Fruit fly (Drosophila melanogaster) whole organism, embryonic: ENCODE results near the gene eIF3i.
A peak's percentile ranks its signal among the peaks of the same experiment; 100 is the strongest.

Experiments
- Ada2b ChIP-seq: fragments of 200-800 bp; sonication (Bioruptor generic); IDR thresholded peaks from 2 replicates; pipeline ENCODE4 v1.3.6; 2022; ENCODE audit warnings: missing biosample characterization, missing genetic modification characterization
- Atf3 ChIP-seq: fragments of 200-800 bp; sonication (Bioruptor generic); optimal IDR thresholded peaks from 3 replicates; lab custom pipeline; 2016; ENCODE audit warnings: missing biosample characterization, missing genetic modification characterization
- CG10431 ChIP-seq: fragments of 200-800 bp; sonication (Bioruptor generic); optimal IDR thresholded peaks from 3 replicates; lab custom pipeline; 2018; ENCODE audit warnings: missing biosample characterization, mild to moderate bottlenecking, missing genetic modification characterization
- CG13894 ChIP-seq: fragments of 200-800 bp; sonication (Bioruptor generic); optimal IDR thresholded peaks from 3 replicates; lab custom pipeline; 2018; ENCODE audit warnings: missing biosample characterization, mild to moderate bottlenecking, missing genetic modification characterization, moderate library complexity
- CG15073 ChIP-seq: fragments of 200-800 bp; sonication (Bioruptor generic); optimal IDR thresholded peaks from 2 replicates; lab custom pipeline; 2016; ENCODE audit warnings: missing biosample characterization, missing genetic modification characterization
- CG17385 ChIP-seq: fragments of 200-800 bp; sonication (Bioruptor generic); optimal IDR thresholded peaks from 3 replicates; lab custom pipeline; 2018; ENCODE audit warnings: missing biosample characterization, mild to moderate bottlenecking, missing genetic modification characterization
- CG17568 ChIP-seq: fragments of 200-800 bp; sonication (Bioruptor generic); optimal IDR thresholded peaks from 2 replicates; lab custom pipeline; 2018; ENCODE audit warnings: missing biosample characterization, mild to moderate bottlenecking, missing genetic modification characterization, moderate library complexity
- CG17829 ChIP-seq: fragments of 200-800 bp; optimal IDR thresholded peaks from 2 replicates; lab custom pipeline; 2019; ENCODE audit warnings: missing biosample characterization, mild to moderate bottlenecking, missing genetic modification characterization, moderate library complexity
- CG2116 ChIP-seq: fragments of 200-800 bp; sonication (Bioruptor generic); optimal IDR thresholded peaks from 3 replicates; lab custom pipeline; 2018; ENCODE audit warnings: missing biosample characterization, mild to moderate bottlenecking, missing genetic modification characterization
- CG2678 ChIP-seq: fragments of 200-800 bp; sonication (Bioruptor generic); optimal IDR thresholded peaks from 3 replicates; lab custom pipeline; 2019; ENCODE audit warnings: missing biosample characterization, mild to moderate bottlenecking, missing genetic modification characterization, moderate library complexity
- CG30020 ChIP-seq: fragments of 200-800 bp; optimal IDR thresholded peaks from 2 replicates; lab custom pipeline; 2019; ENCODE audit warnings: missing biosample characterization, mild to moderate bottlenecking, missing genetic modification characterization, moderate library complexity
- CG3726 ChIP-seq: fragments of 200-800 bp; sonication (Bioruptor generic); IDR thresholded peaks from 3 replicates; pipeline ENCODE4, ENCODE4 v1.3.6; 2022; ENCODE audit warnings: missing biosample characterization, missing genetic modification characterization
- CG8089 ChIP-seq: fragments of 200-800 bp; sonication (Bioruptor generic); optimal IDR thresholded peaks from 3 replicates; lab custom pipeline; 2016; ENCODE audit warnings: missing biosample characterization, missing genetic modification characterization
- CG9797 ChIP-seq: fragments of 200-800 bp; sonication (Bioruptor generic); optimal IDR thresholded peaks from 3 replicates; lab custom pipeline; 2018; ENCODE audit warnings: missing biosample characterization, mild to moderate bottlenecking, missing genetic modification characterization
- CG9932 ChIP-seq: fragments of 200-800 bp; sonication (Bioruptor generic); IDR thresholded peaks from 2 replicates; pipeline ENCODE4 v1.3.6; 2022; ENCODE audit warnings: missing biosample characterization, missing genetic modification characterization
- CrebB ChIP-seq: fragments of 200-800 bp; sonication (Bioruptor generic); optimal IDR thresholded peaks from 3 replicates; lab custom pipeline; 2018; ENCODE audit warnings: missing biosample characterization, mild to moderate bottlenecking, missing genetic modification characterization
- D19A ChIP-seq: fragments of 200-800 bp; optimal IDR thresholded peaks from 3 replicates; lab custom pipeline; 2019; ENCODE audit warnings: missing biosample characterization, mild to moderate bottlenecking, missing genetic modification characterization, moderate library complexity
- D19B ChIP-seq: fragments of 200-800 bp; sonication (Bioruptor generic); optimal IDR thresholded peaks from 2 replicates; lab custom pipeline; 2017; ENCODE audit warnings: missing biosample characterization, mild to moderate bottlenecking, missing genetic modification characterization
- Deaf1 ChIP-seq: fragments of 200-800 bp; optimal IDR thresholded peaks from 3 replicates; lab custom pipeline; 2019; ENCODE audit warnings: missing biosample characterization, mild to moderate bottlenecking, missing genetic modification characterization, moderate library complexity
- Ets65A ChIP-seq: fragments of 200-800 bp; sonication (Bioruptor generic); peaks from one replicate; lab custom pipeline; 2016; ENCODE audit warnings: missing biosample characterization, missing genetic modification characterization
- Fer2 ChIP-seq: fragments of 200-800 bp; sonication (Bioruptor generic); optimal IDR thresholded peaks from 2 replicates; lab custom pipeline; 2018; ENCODE audit warnings: missing biosample characterization, mild to moderate bottlenecking, missing genetic modification characterization, moderate library complexity
- HmgZ ChIP-seq: fragments of 200-800 bp; sonication (Bioruptor generic); optimal IDR thresholded peaks from 2 replicates; lab custom pipeline; 2018; ENCODE audit warnings: missing biosample characterization, mild to moderate bottlenecking, missing genetic modification characterization
- NfI ChIP-seq: fragments of 200-800 bp; sonication (Bioruptor generic); optimal IDR thresholded peaks from 3 replicates; lab custom pipeline; 2018; ENCODE audit warnings: missing biosample characterization, mild to moderate bottlenecking, missing genetic modification characterization, moderate library complexity
- Oli ChIP-seq: fragments of 200-800 bp; sonication (Bioruptor generic); optimal IDR thresholded peaks from 2 replicates; lab custom pipeline; 2018; ENCODE audit warnings: missing biosample characterization, mild to moderate bottlenecking, missing genetic modification characterization, moderate library complexity
- Ravus ChIP-seq: fragments of 200-800 bp; sonication (Bioruptor generic); IDR thresholded peaks from 2 replicates; pipeline ENCODE4 v1.3.6; 2022; ENCODE audit warnings: missing biosample characterization, missing genetic modification characterization
- Rx ChIP-seq: fragments of 200-800 bp; sonication (Bioruptor generic); IDR thresholded peaks from 2 replicates; pipeline ENCODE4 v1.3.6; 2022; ENCODE audit warnings: missing biosample characterization, missing genetic modification characterization
- Tbp ChIP-seq: fragments of >200 bp; optimal IDR thresholded peaks from 2 replicates; lab custom pipeline; 2018; ENCODE audit warnings: missing biosample characterization, missing genetic modification characterization
- al ChIP-seq: fragments of 200-800 bp; sonication (Bioruptor generic); IDR thresholded peaks from 2 replicates; pipeline ENCODE4 v1.3.6; 2022; ENCODE audit warnings: missing biosample characterization, missing genetic modification characterization
- ase ChIP-seq: fragments of 200-800 bp; sonication (Bioruptor generic); IDR thresholded peaks from 3 replicates; pipeline ENCODE4 v1.3.6; 2022; ENCODE audit warnings: missing biosample characterization, missing genetic modification characterization
- ato ChIP-seq: fragments of 200-800 bp; sonication (Bioruptor generic); IDR thresholded peaks from 2 replicates; pipeline ENCODE4 v1.3.6; 2022; ENCODE audit warnings: missing biosample characterization, missing genetic modification characterization; ENCODE audit not compliant: partially characterized antibody
- btn ChIP-seq: fragments of 200-800 bp; sonication (Bioruptor generic); optimal IDR thresholded peaks from 2 replicates; lab custom pipeline; 2016; ENCODE audit warnings: missing biosample characterization, missing genetic modification characterization
- cad ChIP-seq: fragments of >200 bp; optimal IDR thresholded peaks from 2 replicates; lab custom pipeline; 2017; ENCODE audit warnings: missing biosample characterization, missing genetic modification characterization
- cato ChIP-seq: fragments of 200-800 bp; sonication (Bioruptor generic); optimal IDR thresholded peaks from 2 replicates; lab custom pipeline; 2016; ENCODE audit warnings: missing biosample characterization, missing genetic modification characterization, borderline replicate concordance
- danr ChIP-seq: fragments of 200-800 bp; sonication (Bioruptor generic); IDR thresholded peaks from 2 replicates; pipeline ENCODE4 v1.3.6; 2022; ENCODE audit warnings: missing biosample characterization, missing genetic modification characterization
- dati ChIP-seq: fragments of 200-800 bp; sonication (Bioruptor generic); IDR thresholded peaks from 2 replicates; pipeline ENCODE4 v1.3.6; 2022; ENCODE audit warnings: missing biosample characterization, missing genetic modification characterization
- fd3F ChIP-seq: fragments of 200-800 bp; sonication (Bioruptor generic); optimal IDR thresholded peaks from 2 replicates; lab custom pipeline; 2018; ENCODE audit warnings: missing biosample characterization, mild to moderate bottlenecking, missing genetic modification characterization, moderate library complexity
- gcm2 ChIP-seq: fragments of 200-800 bp; sonication (Bioruptor generic); optimal IDR thresholded peaks from 2 replicates; lab custom pipeline; 2016; ENCODE audit warnings: missing biosample characterization, missing genetic modification characterization
- grn ChIP-seq: fragments of 200-800 bp; sonication (Bioruptor generic); optimal IDR thresholded peaks from 3 replicates; lab custom pipeline; 2017; ENCODE audit warnings: missing biosample characterization, missing genetic modification characterization
- hb ChIP-seq: fragments of 200-800 bp; sonication (Bioruptor generic); IDR thresholded peaks from 3 replicates; pipeline ENCODE4 v1.3.6; 2022; ENCODE audit warnings: missing biosample characterization, missing genetic modification characterization; ENCODE audit not compliant: partially characterized antibody
- lab ChIP-seq: fragments of 200-800 bp; sonication (Bioruptor generic); optimal IDR thresholded peaks from 3 replicates; lab custom pipeline; 2017; ENCODE audit warnings: missing biosample characterization, missing genetic modification characterization, mild to moderate bottlenecking, moderate library complexity, missing genetic modification reagents
- pan ChIP-seq, 4 experiments: fragments of >200 bp in 3 of 4; fragments of 200-800 bp in 1 of 4; sonication (Bioruptor generic) in 1 of 4; optimal IDR thresholded peaks in 3 of 4; IDR thresholded peaks in 1 of 4; 2 replicates each; pipeline versions ENCODE4 v1.3.6 to Lab custom; 2017 to 2022; ENCODE audit warnings: missing biosample characterization in 2 of 4, missing genetic modification characterization in 2 of 4, mixed read lengths in 1 of 4
- prd ChIP-seq, 3 experiments: fragments of >200 bp in 2 of 3; fragments of 200-800 bp in 1 of 3; sonication (Bioruptor generic) in 1 of 3; optimal IDR thresholded peaks in 2 of 3; IDR thresholded peaks in 1 of 3; 2 replicates in 2 of 3; 3 replicates in 1 of 3; pipeline versions ENCODE4 v1.3.6 to Lab custom; 2017 to 2022; ENCODE audit warnings: missing biosample characterization in 1 of 3, missing genetic modification characterization in 1 of 3
- pzg ChIP-seq: fragments of 200-800 bp; sonication (Bioruptor generic); optimal IDR thresholded peaks from 3 replicates; lab custom pipeline; 2018; ENCODE audit warnings: missing biosample characterization, mild to moderate bottlenecking, missing genetic modification characterization, moderate library complexity
- repo ChIP-seq: fragments of 200-800 bp; sonication (Bioruptor generic); optimal IDR thresholded peaks from 2 replicates; lab custom pipeline; 2016; ENCODE audit warnings: missing biosample characterization, missing genetic modification characterization
- sd ChIP-seq: fragments of 200-800 bp; sonication (Bioruptor generic); optimal IDR thresholded peaks from 3 replicates; lab custom pipeline; 2018; ENCODE audit warnings: missing biosample characterization, mild to moderate bottlenecking, missing genetic modification characterization, moderate library complexity
- sim ChIP-seq: fragments of 200-800 bp; sonication (Bioruptor generic); IDR thresholded peaks from 2 replicates; pipeline ENCODE4 v1.3.6; 2022; ENCODE audit warnings: missing biosample characterization, missing genetic modification characterization
- unpg ChIP-seq: fragments of 200-800 bp; sonication (Bioruptor generic); optimal IDR thresholded peaks from 3 replicates; lab custom pipeline; 2018; ENCODE audit warnings: missing biosample characterization, mild to moderate bottlenecking, missing genetic modification characterization, moderate library complexity
- wek ChIP-seq: fragments of 200-800 bp; sonication (Bioruptor generic); optimal IDR thresholded peaks from 3 replicates; lab custom pipeline; 2018; ENCODE audit warnings: missing biosample characterization, mild to moderate bottlenecking, missing genetic modification characterization, moderate library complexity

The eIF3i gene

dm6 chr2L:5004677-5005463 is 37.3 kb upstream of the eIF3i start (continued):
- TF ChIP-seq grn (GFP tag; lab: Kevin White, UChicago), result peak; percentile 60
- peak; percentile 97 for TF ChIP-seq CG9932
- TF ChIP-seq CG8089 (GFP tag; lab: Kevin White, UChicago), result peak; percentile 87
- TF ChIP-seq D19A, result peak; percentile 89
- TF ChIP-seq unpg (GFP tag; lab: Kevin White, UChicago), result peak; percentile 95
- peak; percentile 93 for TF ChIP-seq CG3726 (GFP tag; lab: Robert Waterston, UW)
- TF ChIP-seq CG10431 (GFP tag; lab: Kevin White, UChicago), result peak; percentile 65
- TF ChIP-seq Ada2b (GFP tag; lab: Robert Waterston, UW), result peak; percentile 98
- TF ChIP-seq CrebB (tag; lab: Kevin White, UChicago), result peak; percentile 92
- peak; percentile 99 for TF ChIP-seq lab (GFP tag; lab: Kevin White, UChicago)
- no peak for TF ChIP-seq ato (GFP tag; lab: Robert Waterston, UW)
- peak; percentile 85 for TF ChIP-seq Atf3 (GFP tag; lab: Kevin White, UChicago)
- TF ChIP-seq cato, result peak; percentile 77
- TF ChIP-seq CG13894 (tag; lab: Kevin White, UChicago), result peak; percentile 98
- peak; percentile 94 for TF ChIP-seq repo (GFP tag; lab: Kevin White, UChicago)
- peak; percentile 90 for TF ChIP-seq CG17568 (GFP tag; lab: Kevin White, UChicago)
- peak; percentile 94 for TF ChIP-seq fd3F (GFP tag; lab: Kevin White, UChicago)
- peak; percentile 94 for TF ChIP-seq ase (GFP tag; lab: Robert Waterston, UW)
- peak; percentile 81 for TF ChIP-seq sim (GFP tag; lab: Robert Waterston, UW)
- peak; percentile 92 for TF ChIP-seq al (GFP tag; lab: Robert Waterston, UW)
- TF ChIP-seq Fer2 (tag; lab: Kevin White, UChicago), result peak; percentile 93
- no peak for TF ChIP-seq hb (GFP tag; lab: Robert Waterston, UW)
- TF ChIP-seq Rx (GFP tag; lab: Robert Waterston, UW), result peak; percentile 91
- TF ChIP-seq NfI, result peak; percentile 96
- TF ChIP-seq gcm2 (GFP tag; lab: Kevin White, UChicago), result peak; percentile 93
- peak; percentile 44 for TF ChIP-seq wek (GFP tag; lab: Kevin White, UChicago)
- TF ChIP-seq D19B (GFP tag; lab: Kevin White, UChicago), result peak; percentile 84
- TF ChIP-seq sd (tag; lab: Kevin White, UChicago), result peak; percentile 80
- peak; percentile 83 for TF ChIP-seq dati
- TF ChIP-seq Ets65A (GFP tag; lab: Kevin White, UChicago), result peak; percentile 99
- TF ChIP-seq CG2678 (tag; lab: Kevin White, UChicago), result peak; percentile 97
- TF ChIP-seq CG30020 (tag; lab: Kevin White, UChicago), result peak; percentile 61
- peak; percentile 28 for TF ChIP-seq pzg (GFP tag; lab: Kevin White, UChicago)
- peak; percentile 74 for TF ChIP-seq CG15073
- peak; percentile 80 for TF ChIP-seq Deaf1 (tag; lab: Kevin White, UChicago)
- peak; percentile 90 for TF ChIP-seq Ravus (GFP tag; lab: Robert Waterston, UW)
- peak; percentile 84 for TF ChIP-seq btn (GFP tag; lab: Kevin White, UChicago)
- peak; percentile 91 for TF ChIP-seq CG17829 (tag; lab: Kevin White, UChicago)
- TF ChIP-seq Oli (tag; lab: Kevin White, UChicago), result peak; percentile 93
- TF ChIP-seq pan (optimal IDR thresholded peaks at IDR 0.05; lab: Kevin White, UChicago), result no peak
- TF ChIP-seq pan (GFP tag; optimal IDR thresholded peaks at IDR 0.05 in 1 of 2, IDR thresholded peaks at IDR 0.05 in 1 of 2), result peak in 1 of 2 experiments; percentile 97
- no peak for TF ChIP-seq cad (GFP tag; lab: Kevin White, UChicago)
- peak; percentile 96 for TF ChIP-seq HmgZ (tag; lab: Kevin White, UChicago)
- no peak for TF ChIP-seq prd (optimal IDR thresholded peaks at IDR 0.05; lab: Kevin White, UChicago)
- peak; percentile 98 for TF ChIP-seq prd (GFP tag; IDR thresholded peaks at IDR 0.05; lab: Robert Waterston, UW)
- peak; percentile 90 for TF ChIP-seq danr
- TF ChIP-seq Tbp (GFP tag; lab: Kevin White, UChicago), result no peak
- peak; percentile 91 for TF ChIP-seq CG17385 (GFP tag; lab: Kevin White, UChicago)
- peak; percentile 57 for TF ChIP-seq CG2116 (GFP tag; lab: Kevin White, UChicago)
- TF ChIP-seq CG9797 (GFP tag; lab: Kevin White, UChicago), result peak; percentile 40
